In the genomic region with DNA sequence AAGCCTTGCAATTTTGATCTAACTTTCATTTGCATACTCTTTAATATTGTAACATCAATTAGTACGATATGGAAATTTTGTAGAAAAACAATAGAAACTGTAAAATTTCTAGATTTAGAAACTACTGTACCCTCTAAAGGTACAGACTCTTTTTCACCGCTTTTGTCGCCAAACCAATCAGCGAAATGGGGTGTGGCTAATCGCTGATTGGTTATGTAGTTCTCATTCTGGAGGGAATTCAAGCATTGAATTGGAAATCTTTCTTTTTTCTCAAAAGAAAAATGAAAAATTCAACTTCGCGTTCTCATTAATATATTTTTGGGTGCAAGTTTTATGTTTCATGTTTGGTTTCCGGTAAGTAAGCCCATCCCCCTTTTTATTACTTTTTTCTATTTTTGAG, we compare ENCODE assay signal across 2 worm cellular contexts.
TF ChIP-seq lines count a peak whose summit lies in the region.

No protein-coding gene starts in this region.

TF ChIP-seq in whole organism, L3 larva, 47 proteins besides CTCF, POLR2A, EP300 and RAD21:
- no peak for TF ChIP-seq ztf-11 (tag; optimal IDR thresholded peaks at IDR 0.05; lab: Kevin White, UChicago)
- TF ChIP-seq nfya-1 (tag; optimal IDR thresholded peaks at IDR 0.05; lab: Kevin White, UChicago; ENCODE audit: insufficient read depth) = peak; percentile 81

TF ChIP-seq in whole organism, late embryonic, 69 proteins besides CTCF, POLR2A, EP300 and RAD21:
- TF ChIP-seq ceh-48 (tag; optimal IDR thresholded peaks at IDR 0.05; lab: Kevin White, UChicago) (no peak), nfya-1 (tag; optimal IDR thresholded peaks at IDR 0.05; lab: Kevin White, UChicago) (peak; percentile 63)
